Worm (Caenorhabditis elegans) whole organism, late embryonic: ENCODE results near the gene srw-84.

Experiments
- F13H6.1 ChIP-seq: sonication (generic microtip); optimal IDR thresholded peaks from 2 replicates; lab custom pipeline; 2016; ENCODE audit warnings: missing genetic modification characterization, missing compliant biosample characterization
- T23F11.4 ChIP-seq: fragments of 200-800 bp; sonication (Bioruptor generic); optimal IDR thresholded peaks from 2 replicates; lab custom pipeline; 2018; ENCODE audit warnings: mild to moderate bottlenecking, missing genetic modification characterization, missing compliant biosample characterization
- ama-1 ChIP-seq: fragments of 150-350 bp; optimal IDR thresholded peaks from 2 replicates; lab custom pipeline; 2014
- ceh-18 ChIP-seq: sonication (generic microtip); optimal IDR thresholded peaks from 2 replicates; lab custom pipeline; 2016; ENCODE audit warnings: missing genetic modification characterization, missing compliant biosample characterization
- ceh-24 ChIP-seq: sonication (generic microtip); optimal IDR thresholded peaks from 2 replicates; lab custom pipeline; 2016; ENCODE audit warnings: mild to moderate bottlenecking, missing genetic modification characterization, missing compliant biosample characterization
- dmd-4 ChIP-seq: sonication (generic microtip); optimal IDR thresholded peaks from 2 replicates; lab custom pipeline; 2016; ENCODE audit warnings: borderline replicate concordance, missing genetic modification characterization, missing compliant biosample characterization
- lin-11 ChIP-seq: fragments of 200-800 bp; sonication (Bioruptor generic); optimal IDR thresholded peaks from 2 replicates; lab custom pipeline; 2018; ENCODE audit warnings: mild to moderate bottlenecking, missing genetic modification characterization, missing compliant biosample characterization
- nhr-11 ChIP-seq: fragments of 150-350 bp; optimal IDR thresholded peaks from 2 replicates; lab custom pipeline; 2014; ENCODE audit warnings: missing biosample characterization, missing genetic modification characterization
- pag-3 ChIP-seq: sonication (generic microtip); optimal IDR thresholded peaks from 2 replicates; lab custom pipeline; 2016; ENCODE audit warnings: missing compliant biosample characterization, missing genetic modification characterization, borderline replicate concordance
- pha-4 ChIP-seq: fragments of 150-350 bp; optimal IDR thresholded peaks from 2 replicates; lab custom pipeline; 2018; ENCODE audit warnings: missing biosample characterization, missing genetic modification reagents, missing genetic modification characterization
- rnt-1 ChIP-seq: sonication (generic microtip); optimal IDR thresholded peaks from 2 replicates; lab custom pipeline; 2016; ENCODE audit warnings: missing genetic modification characterization, missing compliant biosample characterization
- sox-4 ChIP-seq: sonication (generic microtip); optimal IDR thresholded peaks from 2 replicates; lab custom pipeline; 2017; ENCODE audit warnings: mild to moderate bottlenecking, missing genetic modification characterization, inconsistent platforms, missing compliant biosample characterization
- tbx-7 ChIP-seq: sonication (generic microtip); optimal IDR thresholded peaks from 2 replicates; lab custom pipeline; 2016; ENCODE audit warnings: missing genotype, missing genetic modification characterization, missing compliant biosample characterization

DNA sequence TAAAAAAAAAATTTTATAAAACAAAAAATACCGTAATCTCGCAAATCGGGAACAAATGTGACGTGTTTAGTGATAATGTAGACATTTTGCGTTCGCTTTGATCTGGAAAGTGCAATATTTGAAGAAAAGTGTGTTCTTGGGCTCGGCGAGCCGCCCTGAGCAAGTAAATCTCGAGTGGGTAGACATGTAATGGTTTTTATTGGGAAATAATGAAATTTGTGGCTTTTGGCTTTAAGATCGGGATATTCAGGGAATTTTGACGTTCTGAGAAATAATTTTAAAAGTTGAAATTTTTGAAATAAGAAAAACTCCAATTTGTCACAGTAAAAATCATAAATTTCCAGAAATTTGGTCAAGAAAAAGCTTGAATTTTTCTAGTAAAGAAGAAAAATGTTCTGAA, 18.5 kb upstream of the srw-84 start, which contains the start of gene C14B4.2:
- TF ChIP-seq lin-11 (tag; lab: Kevin White, UChicago), result no peak
- no peak for TF ChIP-seq ama-1 (lab: Kevin White, UChicago)
- TF ChIP-seq dmd-4 (tag; lab: Kevin White, UChicago), result no peak
- no peak for TF ChIP-seq ceh-24 (tag; lab: Kevin White, UChicago)
- no peak for TF ChIP-seq pha-4 (tag; lab: Kevin White, UChicago)
- no peak for TF ChIP-seq pag-3 (tag; lab: Kevin White, UChicago)
- no peak for TF ChIP-seq rnt-1 (tag; lab: Kevin White, UChicago)
- TF ChIP-seq T23F11.4, result no peak
- no peak for TF ChIP-seq tbx-7
- no peak for TF ChIP-seq F13H6.1 (tag; lab: Kevin White, UChicago)
- no peak for TF ChIP-seq nhr-11
- TF ChIP-seq sox-4, result no peak
- TF ChIP-seq ceh-18 (tag; lab: Kevin White, UChicago), result no peak
